Fruit fly (Drosophila melanogaster): ENCODE results near the gene SF2.
A peak's percentile ranks its signal among the peaks of the same experiment; 100 is the strongest.

Gene SF2

dm6 chr3R:16349111-16349655 is 7.4 kb upstream of the SF2 start, which contains the start of the genes CG14879 and Manf (continued):
- TF ChIP-seq CHES-1-like (GFP tag; optimal IDR thresholded peaks at IDR 0.05) (peak; percentile 10), lab (GFP tag; optimal IDR thresholded peaks at IDR 0.05) (peak; percentile 42), grn (GFP tag; optimal IDR thresholded peaks at IDR 0.05) (no peak), CoRest (tag; optimal IDR thresholded peaks at IDR 0.05) (no peak), grau (tag; optimal IDR thresholded peaks at IDR 0.05) (peak; percentile 21), tin (GFP tag; optimal IDR thresholded peaks at IDR 0.05) (no peak), usp (GFP tag; optimal IDR thresholded peaks at IDR 0.05) (no peak), CG8359 (GFP tag; optimal IDR thresholded peaks at IDR 0.05; ENCODE audit: borderline replicate concordance) (no peak), rib (GFP tag; IDR thresholded peaks at IDR 0.05) (peak; percentile 30; the same call in 1 of the 2 replicates), ab (GFP tag; optimal IDR thresholded peaks at IDR 0.05) (no peak), CG12769 (tag; optimal IDR thresholded peaks at IDR 0.05) (peak; percentile 98), Optix (GFP tag; IDR thresholded peaks at IDR 0.05) (no peak), chinmo (GFP tag; IDR thresholded peaks at IDR 0.05; ENCODE audit: partially characterized antibody) (peak; percentile 67; the same call in 2 of the 4 replicates), Chrac-16 (GFP tag; optimal IDR thresholded peaks at IDR 0.05) (no peak), mirr (GFP tag; optimal IDR thresholded peaks at IDR 0.05) (peak; percentile 6), CG15011 (GFP tag; optimal IDR thresholded peaks at IDR 0.05) (no peak), CG11695 (GFP tag; IDR thresholded peaks at IDR 0.05) (no peak), odd (GFP tag; optimal IDR thresholded peaks at IDR 0.05) (no peak), CG2199 (GFP tag; IDR thresholded peaks at IDR 0.05) (no peak), Kr (GFP tag; optimal IDR thresholded peaks at IDR 0.05) (no peak), Sox102F (GFP tag; optimal IDR thresholded peaks at IDR 0.05) (no peak), Scr (GFP tag; IDR thresholded peaks at IDR 0.05; ENCODE audit: partially characterized antibody) (peak; percentile 49; the same call in 1 of the 2 replicates), CG34422 (GFP tag; IDR thresholded peaks at IDR 0.05) (no peak), tup (GFP tag; optimal IDR thresholded peaks at IDR 0.05) (no peak), Xbp1 (GFP tag; optimal IDR thresholded peaks at IDR 0.05) (peak; percentile 82), nau (GFP tag; optimal IDR thresholded peaks at IDR 0.05) (peak; percentile 85), tio (GFP tag; optimal IDR thresholded peaks at IDR 0.05) (no peak), CG32532 (GFP tag; IDR thresholded peaks at IDR 0.05) (peak; percentile 51), CG1602 (GFP tag; optimal IDR thresholded peaks at IDR 0.05) (no peak), Adf1 (GFP tag; IDR thresholded peaks at IDR 0.05) (peak; percentile 10; the same call in 1 of the 2 replicates), crc (GFP tag; optimal IDR thresholded peaks at IDR 0.05) (no peak), ase (GFP tag; IDR thresholded peaks at IDR 0.05) (no peak), zfh2 (GFP tag; optimal IDR thresholded peaks at IDR 0.05) (no peak), gfzf (GFP tag; optimal IDR thresholded peaks at IDR 0.05) (peak; percentile 69), Blimp-1 (GFP tag; optimal IDR thresholded peaks at IDR 0.05) (no peak), pho (GFP tag; optimal IDR thresholded peaks at IDR 0.05) (no peak), twi (tag; optimal IDR thresholded peaks at IDR 0.05) (no peak), peb (GFP tag; IDR thresholded peaks at IDR 0.05) (no peak), CG8924 (tag; optimal IDR thresholded peaks at IDR 0.05) (peak; percentile 0), al (GFP tag; IDR thresholded peaks at IDR 0.05) (no peak), Asciz (GFP tag; optimal IDR thresholded peaks at IDR 0.05) (no peak), CkIIα-i1 (GFP tag; IDR thresholded peaks at IDR 0.05) (no peak), bigmax (GFP tag; optimal IDR thresholded peaks at IDR 0.05) (no peak), repo (GFP tag; optimal IDR thresholded peaks at IDR 0.05) (no peak), CG33213 (GFP tag; optimal IDR thresholded peaks at IDR 0.05) (no peak), CG14014 (GFP tag; IDR thresholded peaks at IDR 0.05) (no peak; the same call in 1 of the 2 replicates), CG1024 (GFP tag; IDR thresholded peaks at IDR 0.05) (no peak), CG15514 (GFP tag; optimal IDR thresholded peaks at IDR 0.05) (peak; percentile 77), cas (GFP tag; IDR thresholded peaks at IDR 0.05) (no peak), Tbp (GFP tag; optimal IDR thresholded peaks at IDR 0.05) (no peak), trh (GFP tag; optimal IDR thresholded peaks at IDR 0.05) (no peak)
